Fruit fly (Drosophila melanogaster) whole organism, wandering third instar larva: Measurements from ENCODE around the gene asun.

ENCODE experiments used
- Abd-B ChIP-seq: fragments of >200 bp; optimal IDR thresholded peaks from 2 replicates; lab custom pipeline; 2017; ENCODE audit warnings: missing biosample characterization, missing genetic modification characterization
- CG32264 ChIP-seq: fragments of 200-800 bp; sonication (Bioruptor generic); optimal IDR thresholded peaks from 2 replicates; lab custom pipeline; 2016; ENCODE audit warnings: missing biosample characterization, missing genetic modification characterization
- CG9705 ChIP-seq: fragments of 200-800 bp; sonication (Bioruptor generic); optimal IDR thresholded peaks from 2 replicates; lab custom pipeline; 2018; ENCODE audit warnings: missing biosample characterization, mild to moderate bottlenecking, missing genetic modification characterization
- CrebA ChIP-seq: fragments of 200-800 bp; sonication (Bioruptor generic); optimal IDR thresholded peaks from 2 replicates; lab custom pipeline; 2016; ENCODE audit warnings: missing biosample characterization, mild to moderate bottlenecking, missing genetic modification characterization, borderline replicate concordance
- Dfd ChIP-seq: fragments of >200 bp; optimal IDR thresholded peaks from 2 replicates; lab custom pipeline; 2017; ENCODE audit warnings: missing biosample characterization, missing genetic modification characterization
- Dif ChIP-seq: fragments of 200-275, 200-300 bp; sonication (Bioruptor generic); optimal IDR thresholded peaks from 2 replicates; lab custom pipeline; 2018; ENCODE audit warnings: missing biosample characterization, missing genetic modification characterization; ENCODE audit not compliant: partially characterized antibody
- GATAd ChIP-seq: sonication (Bioruptor generic); optimal IDR thresholded peaks from 2 replicates; lab custom pipeline; 2016; ENCODE audit warnings: missing biosample characterization, missing genetic modification characterization
- HLH106 ChIP-seq: fragments of 200-800 bp; optimal IDR thresholded peaks from 3 replicates; lab custom pipeline; 2019; ENCODE audit warnings: missing biosample characterization, mild to moderate bottlenecking, missing genetic modification characterization, moderate library complexity
- Hnf4 ChIP-seq: fragments of 200-800 bp; sonication (Bioruptor generic); optimal IDR thresholded peaks from 2 replicates; lab custom pipeline; 2016; ENCODE audit warnings: missing biosample characterization, mild to moderate bottlenecking, missing genetic modification characterization
- Hr78 ChIP-seq: fragments of >200 bp; optimal IDR thresholded peaks from 2 replicates; lab custom pipeline; 2017; ENCODE audit warnings: missing biosample characterization, missing genetic modification characterization
- Hr83 ChIP-seq: fragments of 200-300 bp; sonication (Bioruptor generic); optimal IDR thresholded peaks from 2 replicates; lab custom pipeline; 2016; ENCODE audit warnings: missing biosample characterization, mild to moderate bottlenecking, missing genetic modification characterization, moderate library complexity; ENCODE audit not compliant: poor library complexity, severe bottlenecking
- Jra ChIP-seq: sonication (Bioruptor generic); optimal IDR thresholded peaks from 2 replicates; lab custom pipeline; 2016; ENCODE audit warnings: missing biosample characterization, missing genetic modification characterization
- Myc ChIP-seq: fragments of >200 bp; optimal IDR thresholded peaks from 2 replicates; lab custom pipeline; 2017
- OdsH ChIP-seq: fragments of 200-800 bp; sonication (Bioruptor generic); optimal IDR thresholded peaks from 2 replicates; lab custom pipeline; 2016; ENCODE audit warnings: missing biosample characterization, mild to moderate bottlenecking, missing genetic modification characterization
- Rel ChIP-seq, 2 experiments: fragments of 200-800 bp; sonication (Bioruptor generic) in 1 of 2; optimal IDR thresholded peaks; 2 replicates in 1 of 2; 3 replicates in 1 of 2; lab custom pipeline; 2016 to 2019; ENCODE audit warnings: mild to moderate bottlenecking in 2 of 2, missing biosample characterization in 2 of 2, missing genetic modification characterization in 2 of 2, moderate library complexity in 1 of 2
- Sp1 ChIP-seq: fragments of 200-800 bp; sonication (Bioruptor generic); optimal IDR thresholded peaks from 3 replicates; lab custom pipeline; 2019; ENCODE audit warnings: missing biosample characterization, mild to moderate bottlenecking, missing genetic modification characterization, moderate library complexity
- Vsx2 ChIP-seq: fragments of 200-300, 225-300 bp; sonication (Bioruptor generic); optimal IDR thresholded peaks from 2 replicates; lab custom pipeline; 2018; ENCODE audit warnings: missing biosample characterization, missing genetic modification characterization; ENCODE audit not compliant: partially characterized antibody
- br ChIP-seq: fragments of 200-800 bp; sonication (Bioruptor generic); optimal IDR thresholded peaks from 2 replicates; lab custom pipeline; 2016; ENCODE audit warnings: missing biosample characterization, missing genetic modification characterization
- brk ChIP-seq: fragments of 200-800 bp; sonication (Bioruptor generic); optimal IDR thresholded peaks from 2 replicates; lab custom pipeline; 2016; ENCODE audit warnings: missing biosample characterization, mild to moderate bottlenecking, missing genetic modification characterization
- dmrt93B ChIP-seq: fragments of 200-800 bp; sonication (Bioruptor generic); optimal IDR thresholded peaks from 2 replicates; lab custom pipeline; 2018; ENCODE audit warnings: missing biosample characterization, mild to moderate bottlenecking, missing genetic modification characterization
- dsf ChIP-seq: sonication (Bioruptor generic); optimal IDR thresholded peaks from 2 replicates; lab custom pipeline; 2016; ENCODE audit warnings: missing biosample characterization, missing genetic modification characterization, borderline replicate concordance
- ey ChIP-seq: fragments of 200-800 bp; sonication (Bioruptor generic); optimal IDR thresholded peaks from 2 replicates; lab custom pipeline; 2016; ENCODE audit warnings: missing biosample characterization, missing genetic modification characterization
- foxo ChIP-seq, 2 experiments: fragments of 200-800 bp; sonication (Bioruptor generic); optimal IDR thresholded peaks; 2 replicates in 1 of 2; 3 replicates in 1 of 2; lab custom pipeline; 2016 to 2017; ENCODE audit warnings: missing biosample characterization in 2 of 2, missing genetic modification characterization in 2 of 2
- fru ChIP-seq: fragments of 200-800 bp; sonication (Bioruptor generic); optimal IDR thresholded peaks from 3 replicates; lab custom pipeline; 2016; ENCODE audit warnings: missing biosample characterization, mild to moderate bottlenecking, missing genetic modification characterization
- h ChIP-seq: fragments of 200-800 bp; sonication (Bioruptor generic); optimal IDR thresholded peaks from 3 replicates; lab custom pipeline; 2016; ENCODE audit warnings: missing biosample characterization, mild to moderate bottlenecking, missing genetic modification characterization
- pan ChIP-seq: fragments of >200 bp; optimal IDR thresholded peaks from 2 replicates; lab custom pipeline; 2017
- psq ChIP-seq: fragments of 200-800 bp; sonication (Bioruptor generic); optimal IDR thresholded peaks from 3 replicates; lab custom pipeline; 2017; ENCODE audit warnings: missing biosample characterization, mild to moderate bottlenecking, missing genetic modification characterization, moderate library complexity
- rgr ChIP-seq: fragments of 200-800 bp; sonication (Bioruptor generic); optimal IDR thresholded peaks from 3 replicates; lab custom pipeline; 2016; ENCODE audit warnings: missing biosample characterization, mild to moderate bottlenecking, missing genetic modification characterization
- sv ChIP-seq: fragments of 200-800 bp; sonication (Bioruptor generic); optimal IDR thresholded peaks from 3 replicates; lab custom pipeline; 2016; ENCODE audit warnings: missing biosample characterization, missing genetic modification characterization

Gene asun

DNA sequence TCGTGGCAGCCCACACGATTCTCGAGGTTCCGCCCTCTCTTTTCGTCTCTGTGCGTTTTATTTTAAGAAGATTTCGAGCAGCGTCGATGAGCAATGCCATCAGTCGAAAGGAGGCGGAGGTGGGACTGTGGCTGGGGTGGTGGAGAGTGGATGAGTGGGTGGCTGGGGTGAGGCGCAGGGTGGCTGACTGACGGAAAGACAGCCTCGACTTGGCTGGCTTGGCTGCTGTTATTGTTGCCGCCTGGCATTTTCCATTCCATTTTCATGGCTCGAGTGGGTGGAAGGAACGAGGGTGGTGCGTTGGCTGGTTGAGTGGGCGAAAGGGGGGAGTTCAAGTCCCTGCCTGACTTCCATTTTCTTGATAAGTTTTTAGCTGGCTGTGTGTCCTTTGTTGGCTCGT lies 7.9 kb upstream of the asun start:
- TF ChIP-seq GATAd (GFP tag; lab: Kevin White, UChicago) (no peak), HLH106 (tag; lab: Kevin White, UChicago) (peak; percentile 13), Abd-B (GFP tag; lab: Kevin White, UChicago) (no peak), Jra (GFP tag; lab: Kevin White, UChicago) (no peak), foxo (GFP tag; optimal IDR thresholded peaks at IDR 0.05; lab: Kevin White, UChicago) (no peak), pan (no peak)

dm6 chr3R:16257346-16257745 lies 6.7 kb upstream of the asun start:
- no peak for TF ChIP-seq Rel (GFP tag; optimal IDR thresholded peaks at IDR 0.05; lab: Kevin White, UChicago)
- TF ChIP-seq Rel (tag; optimal IDR thresholded peaks at IDR 0.05; lab: Kevin White, UChicago), result no peak
- no peak for TF ChIP-seq Hr78
- TF ChIP-seq CG32264 (GFP tag; lab: Kevin White, UChicago), result no peak
- no peak for TF ChIP-seq Jra (GFP tag; lab: Kevin White, UChicago)
- peak; percentile 85 for TF ChIP-seq Dfd (GFP tag; lab: Kevin White, UChicago)

- no peak for TF ChIP-seq CrebA
- TF ChIP-seq ey (GFP tag; lab: Kevin White, UChicago), result peak; percentile 24
- peak; percentile 58 for TF ChIP-seq rgr
- peak; percentile 41 for TF ChIP-seq HLH106 (tag; lab: Kevin White, UChicago)
- peak; percentile 60 for TF ChIP-seq Hr83 (GFP tag; lab: Kevin White, UChicago)
- no peak for TF ChIP-seq brk (GFP tag; lab: Kevin White, UChicago)
- peak; percentile 11 for TF ChIP-seq sv (GFP tag; lab: Kevin White, UChicago)
- TF ChIP-seq psq (GFP tag; lab: Kevin White, UChicago), result peak; percentile 16
- no peak for TF ChIP-seq dsf (GFP tag; lab: Kevin White, UChicago)
- peak; percentile 82 for TF ChIP-seq Myc (lab: Kevin White, UChicago)
- TF ChIP-seq foxo (GFP tag; optimal IDR thresholded peaks at IDR 0.05; lab: Kevin White, UChicago), result peak in 1 of 2 experiments; percentile 59
- peak; percentile 66 for TF ChIP-seq br (GFP tag; lab: Kevin White, UChicago)
- peak; percentile 63 for TF ChIP-seq OdsH (GFP tag; lab: Kevin White, UChicago)
- TF ChIP-seq CG9705, result peak; percentile 13
- no peak for TF ChIP-seq Rel (GFP tag; optimal IDR thresholded peaks at IDR 0.05; lab: Kevin White, UChicago)
- TF ChIP-seq Rel (tag; optimal IDR thresholded peaks at IDR 0.05; lab: Kevin White, UChicago), result peak; percentile 14
These were observed 3.5 kb upstream of the asun start for dm6 chr3R:16260385-16261169.

dm6 chr3R:16266712-16267111 lies 2.6 kb downstream of the asun start, which contains the start of gene Mst89B:
TSS of gene Mst89B (plus strand) at chr3R:16267012.
- TF ChIP-seq pan, result no peak
- TF ChIP-seq OdsH (GFP tag; lab: Kevin White, UChicago), result no peak
- no peak for TF ChIP-seq Sp1 (GFP tag; lab: Kevin White, UChicago)
- TF ChIP-seq brk (GFP tag; lab: Kevin White, UChicago), result no peak
- no peak for TF ChIP-seq Rel (GFP tag; optimal IDR thresholded peaks at IDR 0.05; lab: Kevin White, UChicago)
- TF ChIP-seq Rel (tag; optimal IDR thresholded peaks at IDR 0.05; lab: Kevin White, UChicago), result no peak
- no peak for TF ChIP-seq ey (GFP tag; lab: Kevin White, UChicago)
- TF ChIP-seq Dif (GFP tag; lab: Kevin White, UChicago), result no peak
- TF ChIP-seq Dfd (GFP tag; lab: Kevin White, UChicago), result no peak
- no peak for TF ChIP-seq fru (GFP tag; lab: Kevin White, UChicago)
- no peak for TF ChIP-seq dmrt93B (GFP tag; lab: Kevin White, UChicago)
- TF ChIP-seq GATAd (GFP tag; lab: Kevin White, UChicago), result no peak

DNA sequence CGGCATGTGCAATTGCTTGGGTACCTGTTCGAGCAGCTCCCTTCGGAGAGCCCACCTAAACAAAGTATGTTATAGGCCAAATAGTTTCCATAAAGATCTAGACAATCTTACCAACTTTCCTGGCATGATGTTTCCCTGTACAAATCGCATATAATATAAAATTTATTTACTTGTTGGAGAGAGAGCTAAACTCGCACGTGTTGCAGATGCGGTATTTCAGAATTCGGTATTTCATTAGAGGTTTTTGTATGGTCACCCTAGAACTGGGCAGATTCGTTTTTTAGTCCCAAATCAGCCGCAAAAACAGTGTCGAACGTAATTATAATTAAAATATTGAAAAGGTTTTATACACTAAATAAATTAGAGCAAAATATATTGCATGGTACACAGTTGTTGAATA lies 8.1 kb downstream of the asun start, which contains the start of the genes Mat89Ba and gish:
Mat89Ba (minus strand) TSS at position 231 of the 400 bp plus-strand sequence.
gish (plus strand) TSS at position 268 of the 400 bp plus-strand sequence.
- TF ChIP-seq CG9705, result no peak
- TF ChIP-seq Hnf4 (GFP tag; lab: Kevin White, UChicago), result no peak
- TF ChIP-seq Vsx2, result peak; percentile 11
- TF ChIP-seq Rel (GFP tag; optimal IDR thresholded peaks at IDR 0.05; lab: Kevin White, UChicago), result no peak
- TF ChIP-seq Rel (tag; optimal IDR thresholded peaks at IDR 0.05; lab: Kevin White, UChicago), result peak; percentile 9
- no peak for TF ChIP-seq ey (GFP tag; lab: Kevin White, UChicago)
- TF ChIP-seq GATAd (GFP tag; lab: Kevin White, UChicago), result no peak
- no peak for TF ChIP-seq h (GFP tag; lab: Kevin White, UChicago)
